Worm (Caenorhabditis elegans): ENCODE data around the gene srh-209.

ce11 chrV:18412887-18413286 is 8.2 kb upstream of the srh-209 start, which contains the start of gene ZK262.2:
- TF ChIP-seq sox-4 (tag; optimal IDR thresholded peaks at IDR 0.05) (no peak), unc-130 (tag; optimal IDR thresholded peaks at IDR 0.05) (no peak), nhr-90 (tag; optimal IDR thresholded peaks at IDR 0.05; ENCODE audit: poor library complexity) (no peak), dpl-1 (GFP tag; optimal IDR thresholded peaks at IDR 0.05) (no peak), elt-3 (tag; optimal IDR thresholded peaks at IDR 0.05) (no peak), ama-1 (optimal IDR thresholded peaks at IDR 0.05) (no peak), unc-86 (tag; optimal IDR thresholded peaks at IDR 0.05) (no peak), ceh-82 (tag; optimal IDR thresholded peaks at IDR 0.05) (no peak), nhr-237 (tag; optimal IDR thresholded peaks at IDR 0.05) (no peak), ceh-88 (GFP tag; IDR thresholded peaks at IDR 0.05) (no peak), nhr-77 (tag; optimal IDR thresholded peaks at IDR 0.05) (no peak), elt-2 (tag; optimal IDR thresholded peaks at IDR 0.05) (no peak), nhr-12 (tag; optimal IDR thresholded peaks at IDR 0.05) (no peak)

All from whole organism, L1 larva.